Worm (Caenorhabditis elegans) whole organism, early embryonic: ENCODE data around the gene str-71.

Source experiments
- F13C5.2 ChIP-seq: sonication (generic microtip); optimal IDR thresholded peaks from 2 replicates; lab custom pipeline; 2017; ENCODE audit warnings: mild to moderate bottlenecking, missing genetic modification characterization, inconsistent platforms, missing compliant biosample characterization
- aly-1 ChIP-seq: sonication (generic microtip); optimal IDR thresholded peaks from 2 replicates; lab custom pipeline; 2016; ENCODE audit warnings: missing genetic modification characterization, missing compliant biosample characterization
- ama-1 ChIP-seq: fragments of 150-350 bp; optimal IDR thresholded peaks from 2 replicates; lab custom pipeline; 2014
- ceh-13 ChIP-seq: fragments of 200-800 bp; sonication (Bioruptor generic); optimal IDR thresholded peaks from 2 replicates; lab custom pipeline; 2018; ENCODE audit warnings: mild to moderate bottlenecking, missing genetic modification characterization, missing compliant biosample characterization
- ets-7 ChIP-seq: sonication (generic microtip); optimal IDR thresholded peaks from 2 replicates; lab custom pipeline; 2016; ENCODE audit warnings: missing genotype, missing genetic modification characterization, missing compliant biosample characterization
- flt-1 ChIP-seq: fragments of 200-800 bp; sonication (Bioruptor generic); IDR thresholded peaks from 2 replicates; pipeline ENCODE4 v1.3.6; 2022; ENCODE audit warnings: missing genetic modification characterization, missing compliant biosample characterization
- hmbx-1 ChIP-seq: sonication (generic microtip); optimal IDR thresholded peaks from 2 replicates; lab custom pipeline; 2016; ENCODE audit warnings: mild to moderate bottlenecking, missing genetic modification characterization, missing compliant biosample characterization
- hmg-4 ChIP-seq: fragments of 200-800 bp; sonication (Bioruptor generic); optimal IDR thresholded peaks from 2 replicates; lab custom pipeline; 2018; ENCODE audit warnings: mild to moderate bottlenecking, missing genetic modification characterization, missing compliant biosample characterization
- pes-1 ChIP-seq: fragments of 200-800 bp; sonication (Bioruptor generic); IDR thresholded peaks from 2 replicates; pipeline ENCODE4 v1.3.6; 2022; ENCODE audit warnings: missing genetic modification reagents, missing genetic modification characterization, missing compliant biosample characterization
- scrt-1 ChIP-seq: fragments of 200-800 bp; sonication (Bioruptor generic); IDR thresholded peaks from 2 replicates; pipeline ENCODE4 v1.3.6; 2022; ENCODE audit warnings: missing genetic modification characterization, missing compliant biosample characterization
- tbx-11 ChIP-seq: fragments of 200-800 bp; sonication (Bioruptor generic); IDR thresholded peaks from 2 replicates; pipeline ENCODE4 v1.3.6; 2022; ENCODE audit warnings: missing genetic modification characterization, missing compliant biosample characterization
- tbx-37 ChIP-seq: fragments of 200-800 bp; sonication (Bioruptor generic); conservative IDR thresholded peaks from 2 replicates; pipeline ENCODE4 v1.3.6; 2022; ENCODE audit warnings: missing genetic modification reagents, missing genetic modification characterization, missing compliant biosample characterization

ce11 chrV:15459088-15459487, at the start of gene str-71:
- TF ChIP-seq hmg-4 (no peak), flt-1 (GFP tag; lab: Robert Waterston, UW) (no peak), aly-1 (tag; lab: Kevin White, UChicago) (no peak), hmbx-1 (no peak), F13C5.2 (tag; lab: Kevin White, UChicago) (no peak), tbx-11 (GFP tag; lab: Robert Waterston, UW) (no peak), scrt-1 (GFP tag; lab: Robert Waterston, UW) (no peak), ama-1 (lab: Kevin White, UChicago) (no peak), ets-7 (tag; lab: Kevin White, UChicago) (no peak), ceh-13 (GFP tag; lab: Kevin White, UChicago) (no peak), tbx-37 (GFP tag; lab: Robert Waterston, UW) (no peak), pes-1 (GFP tag; lab: Robert Waterston, UW) (no peak)
